Worm (Caenorhabditis elegans) whole organism, early embryonic: ENCODE results near the gene C33F10.12.

Experiments used
- flt-1 ChIP-seq: fragments of 200-800 bp; sonication (Bioruptor generic); IDR thresholded peaks from 2 replicates; pipeline ENCODE4 v1.3.6; 2022; ENCODE audit warnings: missing genetic modification characterization, missing compliant biosample characterization
- scrt-1 ChIP-seq: fragments of 200-800 bp; sonication (Bioruptor generic); IDR thresholded peaks from 2 replicates; pipeline ENCODE4 v1.3.6; 2022; ENCODE audit warnings: missing genetic modification characterization, missing compliant biosample characterization
- tra-4 ChIP-seq: sonication (generic microtip); optimal IDR thresholded peaks from 2 replicates; lab custom pipeline; 2017; ENCODE audit warnings: missing genetic modification characterization, missing compliant biosample characterization

- TF ChIP-seq flt-1: no peak
- no peak for TF ChIP-seq tra-4 (tag; lab: Kevin White, UChicago)
- TF ChIP-seq scrt-1: no peak
These were observed 25.6 kb downstream of the C33F10.12 start, which contains the start of gene rig-6 for ce11 chrII:4811986-4812385.
